Worm (Caenorhabditis elegans): ENCODE data around the gene F08D12.2.

F08D12.2 gene

DNA sequence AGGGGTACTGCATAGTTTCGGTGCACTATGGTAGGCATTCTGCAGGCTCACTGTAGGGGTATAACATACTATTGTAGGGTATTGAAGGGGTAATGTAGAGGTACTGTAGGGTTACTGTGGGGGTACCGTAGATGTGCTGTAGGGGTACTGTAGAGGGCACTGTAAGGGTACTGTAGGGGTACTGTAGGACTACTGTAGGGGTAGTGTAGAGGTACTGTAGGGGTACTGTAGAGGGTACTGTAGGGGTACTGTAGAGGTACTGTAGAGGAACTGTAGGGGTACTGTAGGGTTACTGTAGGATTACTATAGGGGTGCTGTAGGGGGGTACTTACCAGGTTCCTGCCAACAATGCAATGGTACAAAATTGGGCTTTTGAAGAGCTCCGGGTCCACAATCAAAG, 48.7 kb downstream of the F08D12.2 start:
- TF ChIP-seq ceh-43 (GFP tag; optimal IDR thresholded peaks at IDR 0.05) (no peak), sptf-1 (tag; optimal IDR thresholded peaks at IDR 0.05) (peak; percentile 18), unc-120 (tag; optimal IDR thresholded peaks at IDR 0.05; ENCODE audit: poor library complexity, severe bottlenecking) (no peak), mls-2 (tag; optimal IDR thresholded peaks at IDR 0.05) (peak; percentile 3), lsy-2 (tag; optimal IDR thresholded peaks at IDR 0.05) (peak; percentile 34)

DNA sequence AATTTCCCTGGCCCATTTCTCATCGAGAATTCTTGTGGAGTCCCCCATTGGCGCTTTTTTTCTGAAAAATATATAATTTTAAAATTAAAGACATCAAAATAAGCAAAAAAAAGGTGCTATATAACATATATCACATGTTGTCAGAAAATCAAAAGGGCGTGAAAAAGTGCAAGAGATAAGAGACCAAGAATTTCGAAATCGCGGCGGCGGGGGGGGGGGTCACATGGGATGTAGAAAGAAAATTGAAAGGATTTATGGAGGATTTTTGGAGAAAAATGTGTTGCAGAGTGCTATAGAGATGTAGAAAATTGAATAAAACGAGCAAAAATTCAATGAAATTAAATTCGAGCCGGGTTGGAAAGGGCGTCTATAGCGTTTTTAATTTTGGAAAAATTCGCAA, 49.7 kb downstream of the F08D12.2 start, which contains the start of gene K12H6.6:
K12H6.6 (minus strand) TSS at position 61 of the 400 bp plus-strand sequence.
- TF ChIP-seq ham-2 (GFP tag; optimal IDR thresholded peaks at IDR 0.05): no peak
- TF ChIP-seq mls-2 (tag; optimal IDR thresholded peaks at IDR 0.05): no peak
- no peak for TF ChIP-seq ztf-11 (tag; optimal IDR thresholded peaks at IDR 0.05)
- no peak for TF ChIP-seq unc-120 (tag; optimal IDR thresholded peaks at IDR 0.05; ENCODE audit: poor library complexity, severe bottlenecking)
- TF ChIP-seq blmp-1 (tag; optimal IDR thresholded peaks at IDR 0.05): no peak
- TF ChIP-seq zip-8 (tag; optimal IDR thresholded peaks at IDR 0.05): no peak
- no peak for TF ChIP-seq tbx-8 (GFP tag; optimal IDR thresholded peaks at IDR 0.05)
- TF ChIP-seq M03D4.4 (tag; optimal IDR thresholded peaks at IDR 0.05): no peak
- TF ChIP-seq ceh-83 (GFP tag; optimal IDR thresholded peaks at IDR 0.05): no peak
- TF ChIP-seq mab-5 (tag; optimal IDR thresholded peaks at IDR 0.05): no peak
- TF ChIP-seq lin-32 (GFP tag; optimal IDR thresholded peaks at IDR 0.05): no peak
- TF ChIP-seq flh-1 (GFP tag; optimal IDR thresholded peaks at IDR 0.05): no peak
- no peak for TF ChIP-seq ceh-43 (GFP tag; optimal IDR thresholded peaks at IDR 0.05)
- TF ChIP-seq elt-1 (tag; optimal IDR thresholded peaks at IDR 0.05; ENCODE audit: borderline replicate concordance, insufficient read depth): no peak

DNA sequence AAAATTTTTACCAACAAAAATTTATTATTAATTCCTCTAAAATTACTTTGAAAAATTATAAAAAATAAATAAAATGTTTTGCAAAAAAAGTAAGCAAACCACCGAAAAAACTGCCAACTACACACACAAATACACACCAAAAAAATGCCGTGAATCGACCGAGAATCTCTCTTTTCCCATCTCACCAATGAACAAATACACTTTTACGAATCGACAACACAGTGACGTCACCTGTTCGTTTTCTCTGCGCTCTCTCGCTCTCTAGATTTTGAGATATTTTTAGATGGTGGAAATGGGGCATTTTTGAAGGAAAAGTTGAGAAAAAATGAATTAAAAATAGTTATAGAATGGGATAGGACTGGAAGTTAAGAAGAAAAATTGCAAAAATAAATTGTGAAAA, 50.6 kb downstream of the F08D12.2 start:
- peak; percentile 1 for TF ChIP-seq hlh-1 (tag; optimal IDR thresholded peaks at IDR 0.05)
- no peak for TF ChIP-seq ceh-83 (GFP tag; optimal IDR thresholded peaks at IDR 0.05)

DNA sequence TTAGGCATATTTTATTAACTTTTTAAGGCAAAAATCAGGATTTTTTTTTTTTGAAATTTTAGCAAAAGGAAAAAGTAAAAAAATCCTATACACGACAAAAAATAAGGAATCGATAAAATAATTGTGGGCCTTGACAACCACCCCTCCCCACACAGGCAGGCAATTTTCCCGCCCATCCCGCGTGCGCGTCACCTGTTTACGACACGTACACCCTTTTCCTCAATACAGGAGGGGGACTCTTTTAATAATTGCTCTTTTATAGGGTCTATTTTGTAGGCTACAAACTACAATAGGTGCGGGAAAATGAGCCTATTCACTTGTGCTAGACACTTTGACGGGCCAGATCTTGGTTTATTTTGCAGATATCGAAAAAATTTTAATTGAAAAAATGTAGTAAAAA, 51.1 kb downstream of the F08D12.2 start:
- TF ChIP-seq lin-32 (GFP tag; optimal IDR thresholded peaks at IDR 0.05): no peak
- peak; percentile 61 for TF ChIP-seq ceh-43 (GFP tag; optimal IDR thresholded peaks at IDR 0.05)
- TF ChIP-seq mls-2 (tag; optimal IDR thresholded peaks at IDR 0.05): peak; percentile 34
- peak; percentile 81 for TF ChIP-seq hlh-1 (tag; optimal IDR thresholded peaks at IDR 0.05)
- TF ChIP-seq ces-1 (GFP tag; optimal IDR thresholded peaks at IDR 0.05): no peak
- peak; percentile 52 for TF ChIP-seq nhr-12 (tag; optimal IDR thresholded peaks at IDR 0.05)
- TF ChIP-seq ceh-39 (tag; optimal IDR thresholded peaks at IDR 0.05): peak; percentile 52

Data from whole organism, mixed stage, embryonic.